Worm (Caenorhabditis elegans): ENCODE measurements around the gene dat-1.
A peak's percentile ranks its signal among the peaks of the same experiment; 100 is the strongest.

Gene dat-1

DNA sequence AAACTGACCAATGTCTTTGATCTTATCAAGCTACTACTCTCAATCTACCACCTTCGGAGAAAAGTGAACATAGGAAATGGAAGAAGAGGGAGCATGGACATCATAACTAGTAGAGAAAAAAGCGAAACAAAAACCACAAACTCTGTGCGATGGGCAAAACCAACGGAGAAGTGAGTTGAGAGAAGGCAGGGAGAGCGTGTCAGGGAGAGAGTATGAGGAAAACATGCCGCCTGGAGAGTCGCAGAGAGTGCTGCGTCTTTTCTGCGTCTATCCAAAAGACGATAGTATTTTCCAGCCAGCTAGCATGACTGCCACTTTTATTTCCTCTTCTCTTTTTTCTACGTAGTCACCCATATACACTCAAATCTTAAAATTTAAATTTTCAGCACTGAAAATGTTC is 2.8 kb upstream of the dat-1 start, which contains the start of gene saeg-2:
Gene saeg-2 (plus strand): TSS at position 381 of the 400 bp plus-strand sequence.
- peak; percentile 17 to 47 for TF ChIP-seq lsy-2 (tag; optimal IDR thresholded peaks at IDR 0.05)
- TF ChIP-seq ama-1 (optimal IDR thresholded peaks at IDR 0.05) = no peak
- TF ChIP-seq skn-1 (tag; optimal IDR thresholded peaks at IDR 0.05) = no peak
- no peak for TF ChIP-seq elt-1 (tag; optimal IDR thresholded peaks at IDR 0.05)
- peak; percentile 39 for TF ChIP-seq gmeb-1 (tag; optimal IDR thresholded peaks at IDR 0.05)
- TF ChIP-seq ztf-4 (tag; optimal IDR thresholded peaks at IDR 0.05) = no peak
- no peak for TF ChIP-seq nhr-11 (tag; optimal IDR thresholded peaks at IDR 0.05)
- TF ChIP-seq sem-4 (tag; optimal IDR thresholded peaks at IDR 0.05) = no peak
- TF ChIP-seq nhr-77 (tag; optimal IDR thresholded peaks at IDR 0.05) = no peak
- TF ChIP-seq mdl-1 (tag; optimal IDR thresholded peaks at IDR 0.05) = peak in 1 of 2 experiments; percentile 28
- TF ChIP-seq nhr-129 (tag; optimal IDR thresholded peaks at IDR 0.05) = peak; percentile 78
- no peak for TF ChIP-seq elt-3 (tag; optimal IDR thresholded peaks at IDR 0.05)
- no peak for TF ChIP-seq nhr-21 (tag; optimal IDR thresholded peaks at IDR 0.05)
- TF ChIP-seq nhr-237 (tag; optimal IDR thresholded peaks at IDR 0.05) = no peak
- TF ChIP-seq Y55F3AM.14 (GFP tag; optimal IDR thresholded peaks at IDR 0.05) = no peak
- peak; percentile 72 for TF ChIP-seq unc-55 (GFP tag; optimal IDR thresholded peaks at IDR 0.05)
- TF ChIP-seq lin-39 (tag; optimal IDR thresholded peaks at IDR 0.05) = no peak
- TF ChIP-seq peb-1 (tag; optimal IDR thresholded peaks at IDR 0.05) = no peak
- no peak for TF ChIP-seq R02D3.7 (tag; optimal IDR thresholded peaks at IDR 0.05)
- no peak for TF ChIP-seq unc-39 (tag; optimal IDR thresholded peaks at IDR 0.05)
- TF ChIP-seq ceh-82 (tag; optimal IDR thresholded peaks at IDR 0.05) = no peak
- TF ChIP-seq F13H6.1 (tag; optimal IDR thresholded peaks at IDR 0.05) = peak; percentile 58
- TF ChIP-seq nhr-10 (tag; optimal IDR thresholded peaks at IDR 0.05) = no peak
- no peak for TF ChIP-seq alr-1 (tag; optimal IDR thresholded peaks at IDR 0.05)
- TF ChIP-seq mab-5 (tag; optimal IDR thresholded peaks at IDR 0.05) = no peak
- TF ChIP-seq mbf-1 (tag; optimal IDR thresholded peaks at IDR 0.05) = no peak
- TF ChIP-seq ztf-11 (tag; optimal IDR thresholded peaks at IDR 0.05) = no peak
- no peak for TF ChIP-seq lin-11 (tag; optimal IDR thresholded peaks at IDR 0.05)
- no peak for TF ChIP-seq unc-62 (GFP tag; optimal IDR thresholded peaks at IDR 0.05)
- no peak for TF ChIP-seq ztf-1 (GFP tag; conservative IDR thresholded peaks at IDR 0.05)
- TF ChIP-seq nhr-6 (tag; optimal IDR thresholded peaks at IDR 0.05) = no peak
- no peak for TF ChIP-seq ZK546.5 (tag; optimal IDR thresholded peaks at IDR 0.05)
- TF ChIP-seq lin-13 (GFP tag; optimal IDR thresholded peaks at IDR 0.05) = no peak
- TF ChIP-seq crh-2 (tag; optimal IDR thresholded peaks at IDR 0.05) = no peak
- peak; percentile 35 for TF ChIP-seq sma-9 (GFP tag; optimal IDR thresholded peaks at IDR 0.05)
- no peak for TF ChIP-seq sma-9 (tag; optimal IDR thresholded peaks at IDR 0.05)
- TF ChIP-seq C34F6.9 (tag; optimal IDR thresholded peaks at IDR 0.05) = peak; percentile 54
- TF ChIP-seq nhr-12 (tag; optimal IDR thresholded peaks at IDR 0.05) = no peak
- no peak for TF ChIP-seq aly-2 (tag; optimal IDR thresholded peaks at IDR 0.05)
- TF ChIP-seq nhr-23 (tag; optimal IDR thresholded peaks at IDR 0.05) = no peak
- peak; percentile 64 for TF ChIP-seq fos-1 (tag; optimal IDR thresholded peaks at IDR 0.05)
- TF ChIP-seq nhr-25 (tag; optimal IDR thresholded peaks at IDR 0.05) = no peak
- TF ChIP-seq egl-27 (tag; optimal IDR thresholded peaks at IDR 0.05) = no peak
- no peak for TF ChIP-seq sma-3 (GFP tag; optimal IDR thresholded peaks at IDR 0.05)
- TF ChIP-seq dmd-4 (tag; optimal IDR thresholded peaks at IDR 0.05) = no peak
- no peak for TF ChIP-seq snpc-4 (tag; optimal IDR thresholded peaks at IDR 0.05)
- no peak for TF ChIP-seq blmp-1 (tag; optimal IDR thresholded peaks at IDR 0.05; ENCODE audit: insufficient read depth)
- no peak for TF ChIP-seq zag-1 (tag; optimal IDR thresholded peaks at IDR 0.05)
- TF ChIP-seq ceh-16 (tag; optimal IDR thresholded peaks at IDR 0.05) = no peak

All from whole organism, L2 larva.